Worm (Caenorhabditis elegans): ENCODE measurements around the gene sgnh-1.

DNA sequence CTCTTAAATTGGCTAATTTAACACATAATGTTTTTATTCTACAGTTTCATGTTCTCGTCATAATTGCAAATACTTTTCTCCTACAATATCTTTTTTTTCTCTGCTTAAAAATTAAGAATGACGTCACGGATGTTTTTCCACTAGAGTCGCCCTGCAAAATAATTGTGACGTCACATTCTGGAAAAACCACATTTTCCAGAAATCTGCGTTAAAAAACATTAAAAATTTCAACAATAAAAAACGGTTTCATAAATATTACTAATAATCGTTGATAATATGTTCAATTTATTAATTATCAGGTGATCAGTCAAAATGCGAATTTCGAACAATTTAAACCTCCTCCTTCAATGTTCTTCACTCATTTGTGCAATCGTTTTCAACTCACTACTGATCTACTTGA is 5.7 kb upstream of the sgnh-1 start, which contains the start of gene str-166:
- TF ChIP-seq ama-1 (optimal IDR thresholded peaks at IDR 0.05) = no peak
- TF ChIP-seq tbx-37 (GFP tag; conservative IDR thresholded peaks at IDR 0.05) = no peak
- no peak for TF ChIP-seq aly-1 (tag; optimal IDR thresholded peaks at IDR 0.05)
- TF ChIP-seq hmbx-1 (tag; optimal IDR thresholded peaks at IDR 0.05) = no peak
- no peak for TF ChIP-seq ceh-13 (GFP tag; optimal IDR thresholded peaks at IDR 0.05)
